Worm (Caenorhabditis elegans): ENCODE results near the gene gpcp-1.

The gpcp-1 gene

DNA sequence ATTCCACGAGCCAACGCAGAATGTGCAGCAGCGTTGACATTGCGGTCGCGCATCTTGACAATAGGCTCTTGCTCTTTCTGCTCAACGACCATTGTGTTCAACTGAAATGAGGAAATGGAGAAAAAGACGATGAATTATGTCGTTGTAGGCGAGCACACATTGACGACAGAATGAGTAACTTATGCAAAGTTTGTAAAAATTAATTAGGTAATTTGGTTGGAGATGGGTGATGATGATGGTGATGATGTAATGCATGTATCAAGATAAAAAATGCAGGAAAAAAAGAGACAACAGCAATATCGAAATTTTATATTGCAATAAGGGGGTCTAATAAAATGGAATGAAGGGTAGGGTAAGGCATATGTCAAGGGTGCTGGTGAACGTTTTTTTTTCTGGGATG, 41.9 kb upstream of the gpcp-1 start, which contains the start of gene bbln-1:
TSS of gene bbln-1 (minus strand) at position 101 of the 400 bp plus-strand sequence.
- TF ChIP-seq sea-2 (GFP tag; optimal IDR thresholded peaks at IDR 0.05) (no peak), zag-1 (tag; optimal IDR thresholded peaks at IDR 0.05) (no peak), pha-4 (tag; optimal IDR thresholded peaks at IDR 0.05) (no peak), daf-12 (tag; optimal IDR thresholded peaks at IDR 0.05) (no peak), ceh-28 (tag; optimal IDR thresholded peaks at IDR 0.05) (no peak), nhr-77 (tag; optimal IDR thresholded peaks at IDR 0.05) (no peak), skn-1 (tag; optimal IDR thresholded peaks at IDR 0.05) (no peak), mml-1 (tag; optimal IDR thresholded peaks at IDR 0.05) (no peak), lin-15B (tag; optimal IDR thresholded peaks at IDR 0.05) (no peak), eor-1 (tag; optimal IDR thresholded peaks at IDR 0.05) (no peak), elt-2 (tag; optimal IDR thresholded peaks at IDR 0.05) (no peak), nhr-76 (tag; optimal IDR thresholded peaks at IDR 0.05) (no peak), unc-39 (tag; optimal IDR thresholded peaks at IDR 0.05) (no peak), ceh-9 (tag; optimal IDR thresholded peaks at IDR 0.05) (no peak), lin-39 (tag; optimal IDR thresholded peaks at IDR 0.05) (no peak), aly-2 (tag; optimal IDR thresholded peaks at IDR 0.05) (no peak)

ce11 chrX:3145265-3145664, 34.8 kb upstream of the gpcp-1 start, which contains the start of gene C15C7.4:
Gene C15C7.4, plus strand, starts transcription at chrX:3145565.
- TF ChIP-seq lin-39 (tag; optimal IDR thresholded peaks at IDR 0.05), result no peak
- no peak for TF ChIP-seq aly-2 (tag; optimal IDR thresholded peaks at IDR 0.05)
- TF ChIP-seq nhr-237 (tag; optimal IDR thresholded peaks at IDR 0.05), result no peak
- no peak for TF ChIP-seq nhr-76 (tag; optimal IDR thresholded peaks at IDR 0.05)
- no peak for TF ChIP-seq unc-62 (GFP tag; optimal IDR thresholded peaks at IDR 0.05)
- no peak for TF ChIP-seq nhr-77 (tag; optimal IDR thresholded peaks at IDR 0.05)
- no peak for TF ChIP-seq nhr-23 (tag; optimal IDR thresholded peaks at IDR 0.05)
- no peak for TF ChIP-seq lin-15B (tag; optimal IDR thresholded peaks at IDR 0.05)
- TF ChIP-seq lsy-12 (tag; optimal IDR thresholded peaks at IDR 0.05), result no peak
- TF ChIP-seq elt-2 (tag; optimal IDR thresholded peaks at IDR 0.05), result no peak
- no peak for TF ChIP-seq hmg-11 (tag; optimal IDR thresholded peaks at IDR 0.05)
- TF ChIP-seq pha-4 (tag; optimal IDR thresholded peaks at IDR 0.05), result no peak
- no peak for TF ChIP-seq eor-1 (tag; optimal IDR thresholded peaks at IDR 0.05)

- peak; percentile 46 for TF ChIP-seq elt-2 (tag; optimal IDR thresholded peaks at IDR 0.05)
- no peak for TF ChIP-seq ztf-4 (tag; optimal IDR thresholded peaks at IDR 0.05)
- no peak for TF ChIP-seq R02D3.7 (tag; optimal IDR thresholded peaks at IDR 0.05)
- no peak for TF ChIP-seq mdl-1 (tag; optimal IDR thresholded peaks at IDR 0.05)
- no peak for TF ChIP-seq sea-2 (GFP tag; optimal IDR thresholded peaks at IDR 0.05)
- TF ChIP-seq ZK546.5 (tag; optimal IDR thresholded peaks at IDR 0.05), result no peak
- TF ChIP-seq nhr-23 (tag; optimal IDR thresholded peaks at IDR 0.05), result no peak
- no peak for TF ChIP-seq elt-1 (tag; optimal IDR thresholded peaks at IDR 0.05)
- TF ChIP-seq pqm-1 (tag; optimal IDR thresholded peaks at IDR 0.05), result peak; percentile 15
Observed at ce11 chrX:3141704-3142103, 31.3 kb upstream of the gpcp-1 start.

DNA sequence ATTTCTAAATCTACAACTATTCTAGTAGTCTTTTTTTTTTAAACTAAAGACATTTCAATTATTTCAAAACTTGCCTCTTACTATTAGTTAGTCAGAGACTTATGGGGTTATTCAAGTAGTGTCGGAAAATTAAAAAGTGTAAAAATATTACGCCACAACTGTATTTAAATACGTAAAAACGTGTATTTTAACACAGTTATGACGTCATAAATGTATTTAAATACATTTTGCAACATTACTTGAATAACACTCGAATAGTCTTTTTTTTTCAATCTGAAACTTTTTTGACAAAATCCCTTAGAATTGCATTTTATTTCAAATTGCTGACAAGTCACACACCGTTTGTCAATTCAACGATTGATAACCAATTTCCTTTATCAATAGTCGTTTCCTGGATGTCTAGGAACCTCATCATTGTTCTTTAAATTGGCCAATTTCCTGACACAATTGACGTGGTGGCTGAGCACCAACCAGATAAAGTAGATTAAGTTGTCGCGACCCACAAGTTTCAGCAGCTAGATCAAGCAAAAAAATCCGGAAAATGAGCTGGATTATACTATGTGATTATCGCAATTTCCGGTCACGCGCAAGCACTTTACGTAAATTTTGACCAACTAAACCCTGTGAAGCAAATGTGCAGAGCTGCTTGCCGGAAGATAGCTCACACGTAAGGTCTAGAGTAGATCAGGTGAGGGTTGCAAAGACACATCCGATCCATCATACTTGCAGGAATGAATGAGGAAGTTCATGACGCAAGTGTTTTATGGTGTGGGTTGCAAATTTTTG, 29.3 kb upstream of the gpcp-1 start:
- TF ChIP-seq skn-1 (tag; optimal IDR thresholded peaks at IDR 0.05) (no peak), pqm-1 (tag; optimal IDR thresholded peaks at IDR 0.05) (no peak), nhr-76 (tag; optimal IDR thresholded peaks at IDR 0.05) (no peak), ztf-4 (tag; optimal IDR thresholded peaks at IDR 0.05) (no peak)

DNA sequence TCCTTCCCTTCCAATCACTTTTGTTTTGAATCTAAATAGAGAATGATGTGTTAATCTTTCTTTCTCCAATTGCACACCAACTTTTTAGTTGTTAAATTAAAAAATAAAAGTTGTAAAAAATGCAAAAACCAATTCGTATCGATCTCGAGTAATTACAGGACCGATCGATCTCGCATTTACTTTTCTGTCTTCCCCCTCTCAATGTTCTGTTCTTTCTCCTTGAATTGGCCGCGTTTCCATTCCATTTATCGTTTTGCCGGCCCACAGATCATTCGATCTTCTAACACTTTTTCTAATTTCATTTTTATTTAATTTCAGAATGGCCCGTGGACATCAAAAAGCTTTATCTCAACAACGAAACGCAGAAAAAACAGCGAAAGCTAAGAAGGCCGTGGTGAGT, 24.8 kb upstream of the gpcp-1 start, which contains the start of gene K10B3.1:
TSS of gene K10B3.1 (plus strand) at position 301 of the 400 bp plus-strand sequence.
- peak; percentile 3 for TF ChIP-seq pha-4 (tag; optimal IDR thresholded peaks at IDR 0.05)
- TF ChIP-seq zag-1 (tag; optimal IDR thresholded peaks at IDR 0.05), result no peak
- TF ChIP-seq unc-39 (tag; optimal IDR thresholded peaks at IDR 0.05), result no peak
- TF ChIP-seq egl-5 (tag; optimal IDR thresholded peaks at IDR 0.05), result no peak
- no peak for TF ChIP-seq elt-1 (tag; optimal IDR thresholded peaks at IDR 0.05)
- no peak for TF ChIP-seq lin-15B (tag; optimal IDR thresholded peaks at IDR 0.05)

DNA sequence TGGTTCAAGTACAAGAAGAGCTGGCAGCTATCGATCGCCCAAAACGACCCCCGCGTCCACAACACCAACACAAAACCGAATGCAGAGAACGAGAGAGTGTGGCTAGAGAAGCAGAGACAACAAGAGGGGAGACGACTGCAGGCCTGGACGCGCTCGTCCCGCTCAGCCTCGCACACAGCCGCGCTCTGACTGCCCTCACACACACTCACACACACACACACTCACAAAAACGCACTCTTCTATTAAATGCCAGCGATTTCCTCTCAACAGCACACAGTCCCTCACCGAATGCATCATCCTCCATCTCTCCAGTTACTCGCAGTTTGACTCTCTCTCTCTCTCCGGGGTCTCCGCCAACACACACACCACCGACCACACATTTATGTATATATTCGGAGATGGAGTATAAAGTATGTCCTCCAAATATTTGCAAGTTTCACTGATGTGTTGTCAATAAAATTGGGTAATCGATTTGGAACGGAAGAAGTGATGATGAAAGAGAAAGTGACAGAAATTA, 17.3 kb upstream of the gpcp-1 start:
- TF ChIP-seq nhr-43 (tag; optimal IDR thresholded peaks at IDR 0.05; ENCODE audit: poor library complexity, severe bottlenecking), result peak; percentile 76
- peak; percentile 78 for TF ChIP-seq elt-1 (tag; optimal IDR thresholded peaks at IDR 0.05)
- peak; percentile 76 for TF ChIP-seq ztf-4 (tag; optimal IDR thresholded peaks at IDR 0.05)
- TF ChIP-seq elt-2 (tag; optimal IDR thresholded peaks at IDR 0.05), result peak; percentile 92
- TF ChIP-seq nhr-76 (tag; optimal IDR thresholded peaks at IDR 0.05), result no peak
- TF ChIP-seq lsy-12 (tag; optimal IDR thresholded peaks at IDR 0.05), result peak; percentile 92
- TF ChIP-seq zag-1 (tag; optimal IDR thresholded peaks at IDR 0.05), result peak; percentile 60
- no peak for TF ChIP-seq unc-39 (tag; optimal IDR thresholded peaks at IDR 0.05)
- peak; percentile 99 for TF ChIP-seq lin-39 (tag; optimal IDR thresholded peaks at IDR 0.05)
- peak; percentile 51 for TF ChIP-seq snpc-4 (tag; optimal IDR thresholded peaks at IDR 0.05)
- TF ChIP-seq lin-15B (tag; optimal IDR thresholded peaks at IDR 0.05), result peak; percentile 65
- peak; percentile 97 for TF ChIP-seq hmg-11 (tag; optimal IDR thresholded peaks at IDR 0.05)
- TF ChIP-seq ceh-82 (tag; optimal IDR thresholded peaks at IDR 0.05), result peak; percentile 68
- TF ChIP-seq fkh-10 (GFP tag; optimal IDR thresholded peaks at IDR 0.05), result peak; percentile 67
- peak; percentile 87 for TF ChIP-seq nhr-11 (tag; optimal IDR thresholded peaks at IDR 0.05)
- TF ChIP-seq nhr-77 (tag; optimal IDR thresholded peaks at IDR 0.05), result no peak
- no peak for TF ChIP-seq nhr-67 (tag; optimal IDR thresholded peaks at IDR 0.05)
- TF ChIP-seq jun-1 (tag; optimal IDR thresholded peaks at IDR 0.05), result peak; percentile 96
- TF ChIP-seq ama-1 (optimal IDR thresholded peaks at IDR 0.05), result peak; percentile 29
- peak; percentile 90 for TF ChIP-seq unc-62 (GFP tag; optimal IDR thresholded peaks at IDR 0.05)
- no peak for TF ChIP-seq ztf-11 (tag; optimal IDR thresholded peaks at IDR 0.05)
- peak; percentile 95 for TF ChIP-seq nhr-25 (tag; optimal IDR thresholded peaks at IDR 0.05)
- TF ChIP-seq egl-5 (tag; optimal IDR thresholded peaks at IDR 0.05), result peak; percentile 78

Data from whole organism, L3 larva.